Fruit fly (Drosophila melanogaster): Measurements from ENCODE around the gene HLH4C.

- TF ChIP-seq CG10366 (GFP tag; IDR thresholded peaks at IDR 0.05) (no peak), CG4328 (GFP tag; optimal IDR thresholded peaks at IDR 0.05) (no peak), tup (GFP tag; optimal IDR thresholded peaks at IDR 0.05) (no peak), HmgZ (tag; optimal IDR thresholded peaks at IDR 0.05) (no peak), so (GFP tag; IDR thresholded peaks at IDR 0.05) (no peak), psq (GFP tag; optimal IDR thresholded peaks at IDR 0.05) (no peak)
These were observed 32.3 kb downstream of the HLH4C start for dm6 chrX:4614945-4615344.

Measured in whole organism, embryonic.